Worm (Caenorhabditis elegans): ENCODE results near the gene T05H10.8.

The T05H10.8 gene

ce11 chrII:8052850-8053249, 6.0 kb upstream of the T05H10.8 start, which contains the start of gene T05H10.4:
Gene T05H10.4, plus strand, starts transcription at chrII:8053150.
- TF ChIP-seq elt-1 (tag; optimal IDR thresholded peaks at IDR 0.05): no peak
- no peak for TF ChIP-seq egl-5 (tag; optimal IDR thresholded peaks at IDR 0.05)
- no peak for TF ChIP-seq zag-1 (tag; optimal IDR thresholded peaks at IDR 0.05)

- no peak for TF ChIP-seq nhr-25 (tag; optimal IDR thresholded peaks at IDR 0.05)
- TF ChIP-seq elt-3 (tag; optimal IDR thresholded peaks at IDR 0.05): no peak
Observed at ce11 chrII:8057911-8058310, 958 bp upstream of the T05H10.8 start.

DNA sequence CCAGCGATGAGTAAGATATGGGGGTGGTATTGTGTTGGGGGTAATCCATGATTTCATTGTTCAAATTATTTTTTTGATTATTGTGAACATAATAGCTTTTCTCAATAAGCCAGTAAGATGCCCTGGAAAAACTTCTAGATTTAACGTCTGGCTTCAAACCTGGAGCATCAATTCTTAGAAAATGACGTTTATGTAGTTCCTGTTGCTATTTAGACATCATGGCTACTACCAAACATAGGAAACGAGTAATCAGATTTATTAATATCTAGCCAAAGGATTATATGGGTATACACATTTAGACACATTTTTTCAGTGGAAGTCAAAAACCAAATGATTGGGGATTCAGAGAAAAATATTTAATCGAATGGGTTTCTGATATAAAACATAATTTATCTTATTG, 663 bp downstream of the T05H10.8 start:
- TF ChIP-seq pha-4 (tag; optimal IDR thresholded peaks at IDR 0.05) (no peak), nhr-11 (tag; optimal IDR thresholded peaks at IDR 0.05) (peak; percentile 81)

- TF ChIP-seq ceh-9 (tag; optimal IDR thresholded peaks at IDR 0.05) (no peak), ceh-16 (tag; optimal IDR thresholded peaks at IDR 0.05) (no peak), nhr-28 (tag; optimal IDR thresholded peaks at IDR 0.05) (no peak), elt-1 (tag; optimal IDR thresholded peaks at IDR 0.05) (no peak), fkh-2 (tag; optimal IDR thresholded peaks at IDR 0.05) (no peak), pha-4 (tag; optimal IDR thresholded peaks at IDR 0.05) (peak; percentile 82), nhr-67 (tag; optimal IDR thresholded peaks at IDR 0.05) (no peak), unc-39 (tag; optimal IDR thresholded peaks at IDR 0.05) (no peak), fos-1 (tag; optimal IDR thresholded peaks at IDR 0.05) (no peak), ceh-28 (tag; optimal IDR thresholded peaks at IDR 0.05) (no peak), nfya-1 (tag; optimal IDR thresholded peaks at IDR 0.05; ENCODE audit: insufficient read depth) (peak; percentile 75), egl-27 (tag; optimal IDR thresholded peaks at IDR 0.05) (no peak), nhr-11 (tag; optimal IDR thresholded peaks at IDR 0.05) (no peak), ama-1 (optimal IDR thresholded peaks at IDR 0.05) (no peak), daf-12 (tag; optimal IDR thresholded peaks at IDR 0.05) (no peak), lin-15B (tag; optimal IDR thresholded peaks at IDR 0.05) (peak; percentile 96), elt-3 (tag; optimal IDR thresholded peaks at IDR 0.05) (no peak), snpc-4 (tag; optimal IDR thresholded peaks at IDR 0.05) (peak; percentile 68), R02D3.7 (tag; optimal IDR thresholded peaks at IDR 0.05) (peak; percentile 42), elt-2 (tag; optimal IDR thresholded peaks at IDR 0.05) (peak; percentile 81), egl-5 (tag; optimal IDR thresholded peaks at IDR 0.05) (peak; percentile 9), nhr-43 (tag; optimal IDR thresholded peaks at IDR 0.05; ENCODE audit: poor library complexity, severe bottlenecking) (peak; percentile 36), lsy-12 (tag; optimal IDR thresholded peaks at IDR 0.05) (peak; percentile 23), hmg-11 (tag; optimal IDR thresholded peaks at IDR 0.05) (peak; percentile 22), jun-1 (tag; optimal IDR thresholded peaks at IDR 0.05) (peak; percentile 32), mdl-1 (tag; optimal IDR thresholded peaks at IDR 0.05) (no peak), nhr-77 (tag; optimal IDR thresholded peaks at IDR 0.05) (no peak), tbx-2 (tag; optimal IDR thresholded peaks at IDR 0.05) (no peak), zag-1 (tag; optimal IDR thresholded peaks at IDR 0.05) (no peak), mml-1 (tag; optimal IDR thresholded peaks at IDR 0.05) (no peak), nhr-25 (tag; optimal IDR thresholded peaks at IDR 0.05) (peak; percentile 80), ceh-82 (tag; optimal IDR thresholded peaks at IDR 0.05) (no peak), ZK546.5 (tag; optimal IDR thresholded peaks at IDR 0.05) (no peak), sea-2 (GFP tag; optimal IDR thresholded peaks at IDR 0.05) (no peak), ztf-4 (tag; optimal IDR thresholded peaks at IDR 0.05) (no peak), nhr-23 (tag; optimal IDR thresholded peaks at IDR 0.05) (no peak), aly-2 (tag; optimal IDR thresholded peaks at IDR 0.05) (no peak), nhr-12 (tag; optimal IDR thresholded peaks at IDR 0.05) (no peak), lin-39 (tag; optimal IDR thresholded peaks at IDR 0.05) (peak; percentile 83), skn-1 (tag; optimal IDR thresholded peaks at IDR 0.05) (peak; percentile 77), unc-62 (GFP tag; optimal IDR thresholded peaks at IDR 0.05) (no peak), fkh-10 (GFP tag; optimal IDR thresholded peaks at IDR 0.05) (no peak), pqm-1 (tag; optimal IDR thresholded peaks at IDR 0.05) (peak; percentile 39)
Observed at ce11 chrII:8062334-8062791, 3.5 kb downstream of the T05H10.8 start, which contains the start of gene ufd-2. Gene ufd-2, plus strand, starts transcription at chrII:8062741.
